Worm (Caenorhabditis elegans): Measurements from ENCODE around the gene kle-2.

- TF ChIP-seq pqm-1 (tag; optimal IDR thresholded peaks at IDR 0.05) (no peak), dmd-4 (tag; optimal IDR thresholded peaks at IDR 0.05; ENCODE audit: borderline replicate concordance) (no peak), fkh-10 (GFP tag; optimal IDR thresholded peaks at IDR 0.05) (no peak), fax-1 (tag; optimal IDR thresholded peaks at IDR 0.05) (no peak), pat-9 (tag; optimal IDR thresholded peaks at IDR 0.05) (no peak)
These were observed 30.5 kb downstream of the kle-2 start, which contains the start of gene F54H12.5 for ce11 chrIII:7972061-7972460.

Data from whole organism, late embryonic.